Fruit fly (Drosophila melanogaster) whole organism, embryonic: Measurements from ENCODE around the gene CG14515.
A peak's percentile ranks its signal among the peaks of the same experiment; 100 is the strongest.

Experiments used
- Abd-B ChIP-seq: fragments of 200-800 bp; sonication (Bioruptor generic); optimal IDR thresholded peaks from 2 replicates; lab custom pipeline; 2018; ENCODE audit warnings: missing biosample characterization, mild to moderate bottlenecking, missing genetic modification characterization, moderate library complexity
- Antp ChIP-seq: fragments of 200-800 bp; sonication (Bioruptor generic); optimal IDR thresholded peaks from 3 replicates; lab custom pipeline; 2016; ENCODE audit warnings: missing biosample characterization, missing genetic modification characterization
- CG10979 ChIP-seq: fragments of 200-800 bp; sonication (Bioruptor generic); optimal IDR thresholded peaks from 2 replicates; lab custom pipeline; 2018; ENCODE audit warnings: missing biosample characterization, mild to moderate bottlenecking, missing genetic modification characterization, moderate library complexity
- CG11093 ChIP-seq: fragments of 200-800 bp; sonication (Bioruptor generic); IDR thresholded peaks from 3 replicates; pipeline ENCODE4 v1.3.6; 2022; ENCODE audit warnings: missing biosample characterization, missing genetic modification characterization
- CG12769 ChIP-seq: fragments of 200-800 bp; sonication (Bioruptor generic); optimal IDR thresholded peaks from 2 replicates; lab custom pipeline; 2019; ENCODE audit warnings: missing biosample characterization, mild to moderate bottlenecking, missing genetic modification characterization, moderate library complexity
- CG13775 ChIP-seq: fragments of 200-800 bp; sonication (Bioruptor generic); optimal IDR thresholded peaks from 3 replicates; lab custom pipeline; 2017; ENCODE audit warnings: missing biosample characterization, mild to moderate bottlenecking, missing genetic modification characterization
- CG1792 ChIP-seq: fragments of 200-800 bp; sonication (Bioruptor generic); optimal IDR thresholded peaks from 2 replicates; lab custom pipeline; 2016; ENCODE audit warnings: missing biosample characterization, missing genetic modification characterization
- CG18619 ChIP-seq: fragments of 200-800 bp; sonication (Bioruptor generic); optimal IDR thresholded peaks from 3 replicates; lab custom pipeline; 2017; ENCODE audit warnings: missing biosample characterization, mild to moderate bottlenecking, missing genetic modification characterization
- CG2889 ChIP-seq: fragments of 200-800 bp; sonication (Bioruptor generic); IDR thresholded peaks from 3 replicates; pipeline ENCODE4 v1.3.6; 2022; ENCODE audit warnings: missing biosample characterization, missing genetic modification characterization
- CG30403 ChIP-seq: fragments of 200-800 bp; sonication (Bioruptor generic); optimal IDR thresholded peaks from 3 replicates; lab custom pipeline; 2016; ENCODE audit warnings: missing biosample characterization, missing genetic modification characterization
- CG32767 ChIP-seq: fragments of 200-800 bp; sonication (Bioruptor generic); IDR thresholded peaks from 2 replicates; pipeline ENCODE4 v1.3.6; 2022; ENCODE audit warnings: missing biosample characterization, missing genetic modification characterization
- CG34224 ChIP-seq: fragments of 200-800 bp; sonication (Bioruptor generic); IDR thresholded peaks from 3 replicates; pipeline ENCODE4 v1.3.6; 2022; ENCODE audit warnings: missing biosample characterization, missing genetic modification characterization; ENCODE audit not compliant: partially characterized antibody
- CG3847 ChIP-seq: fragments of 200-800 bp; sonication (Bioruptor generic); IDR thresholded peaks from 2 replicates; pipeline ENCODE4 v1.3.6; 2022; ENCODE audit warnings: missing biosample characterization, missing genetic modification characterization
- CG6654 ChIP-seq: fragments of 200-800 bp; sonication (Bioruptor generic); optimal IDR thresholded peaks from 2 replicates; lab custom pipeline; 2017; ENCODE audit warnings: missing biosample characterization, mild to moderate bottlenecking, missing genetic modification characterization
- CG9876 ChIP-seq: fragments of 200-800 bp; sonication (Bioruptor generic); optimal IDR thresholded peaks from 2 replicates; lab custom pipeline; 2016; ENCODE audit warnings: missing biosample characterization, missing genetic modification characterization
- Chrac-16 ChIP-seq: fragments of 200-800 bp; sonication (Bioruptor generic); optimal IDR thresholded peaks from 3 replicates; lab custom pipeline; 2016; ENCODE audit warnings: missing biosample characterization, missing genetic modification characterization
- CkIIα-i1 ChIP-seq: fragments of 200-800 bp; sonication (Bioruptor generic); IDR thresholded peaks from 2 replicates; pipeline ENCODE4 v1.3.6; 2022; ENCODE audit warnings: missing biosample characterization, missing genetic modification characterization
- E2f1 ChIP-seq: fragments of 200-800 bp; sonication (Bioruptor generic); IDR thresholded peaks from 2 replicates; pipeline ENCODE4 v1.3.6; 2022; ENCODE audit warnings: missing biosample characterization, missing genetic modification characterization
- Eip74EF ChIP-seq, 2 experiments: fragments of 200-800 bp in 1 of 2; fragments of >200 bp in 1 of 2; sonication (Bioruptor generic) in 1 of 2; optimal IDR thresholded peaks; 2 replicates each; lab custom pipeline; 2017 to 2019; ENCODE audit warnings: missing biosample characterization in 2 of 2, missing genetic modification characterization in 2 of 2, mild to moderate bottlenecking in 1 of 2, moderate library complexity in 1 of 2
- Elba2 ChIP-seq: fragments of 200-800 bp; sonication (Bioruptor generic); optimal IDR thresholded peaks from 3 replicates; lab custom pipeline; 2016; ENCODE audit warnings: missing biosample characterization, missing genetic modification characterization
- GATAe ChIP-seq: fragments of 200-800 bp; sonication (Bioruptor generic); conservative IDR thresholded peaks from 2 replicates; pipeline ENCODE4 v1.3.6; 2022; ENCODE audit warnings: missing biosample characterization, missing genetic modification characterization
- HHEX ChIP-seq: fragments of 200-800 bp; sonication (Bioruptor generic); optimal IDR thresholded peaks from 3 replicates; lab custom pipeline; 2017; ENCODE audit warnings: missing biosample characterization, mild to moderate bottlenecking, missing genetic modification characterization, missing genetic modification reagents
- Hand ChIP-seq: fragments of 200-800 bp; sonication (Bioruptor generic); optimal IDR thresholded peaks from 2 replicates; lab custom pipeline; 2017; ENCODE audit warnings: mild to moderate bottlenecking, missing biosample characterization, missing genetic modification reagents, missing genetic modification characterization
- Hmx ChIP-seq: fragments of 200-800 bp; sonication (Bioruptor generic); optimal IDR thresholded peaks from 2 replicates; lab custom pipeline; 2016; ENCODE audit warnings: missing biosample characterization, missing genetic modification characterization
- Lpt ChIP-seq: fragments of >200 bp; optimal IDR thresholded peaks from 2 replicates; lab custom pipeline; 2018; ENCODE audit warnings: missing biosample characterization, missing genetic modification characterization
- Mrtf ChIP-seq: fragments of 200-800 bp; sonication (Bioruptor generic); IDR thresholded peaks from 3 replicates; pipeline ENCODE4 v1.3.6; 2022; ENCODE audit warnings: missing biosample characterization, missing genetic modification characterization
- Nf-YB ChIP-seq: fragments of 200-800 bp; sonication (Bioruptor generic); optimal IDR thresholded peaks from 3 replicates; lab custom pipeline; 2019; ENCODE audit warnings: missing biosample characterization, mild to moderate bottlenecking, missing genetic modification characterization, moderate library complexity
- Oli ChIP-seq: fragments of 200-800 bp; sonication (Bioruptor generic); optimal IDR thresholded peaks from 2 replicates; lab custom pipeline; 2018; ENCODE audit warnings: missing biosample characterization, mild to moderate bottlenecking, missing genetic modification characterization, moderate library complexity
- Pdp1 ChIP-seq, 2 experiments: fragments of 200-800 bp; sonication (Bioruptor generic); optimal IDR thresholded peaks; 3 replicates each; lab custom pipeline; 2016; ENCODE audit warnings: missing biosample characterization in 2 of 2, missing genetic modification characterization in 2 of 2, mild to moderate bottlenecking in 1 of 2, moderate library complexity in 1 of 2
- Rfx ChIP-seq: fragments of 200-800 bp; sonication (Bioruptor generic); IDR thresholded peaks from 2 replicates; pipeline ENCODE4 v1.3.6; 2022; ENCODE audit warnings: missing biosample characterization, missing genetic modification characterization
- Taf1 ChIP-seq: fragments of 200-800 bp; sonication (Bioruptor generic); IDR thresholded peaks from 2 replicates; pipeline ENCODE4 v1.3.6; 2022; ENCODE audit warnings: missing biosample characterization, missing genetic modification characterization
- Trl ChIP-seq, 3 experiments: fragments of >200 bp in 2 of 3; fragments of 200-800 bp in 1 of 3; sonication (Bioruptor generic) in 1 of 3; optimal IDR thresholded peaks; 2 replicates in 1 of 3; 3 replicates in 2 of 3; lab custom pipeline; 2016 to 2017; ENCODE audit warnings: missing biosample characterization in 1 of 3, missing genetic modification characterization in 1 of 3
- amos ChIP-seq: fragments of 200-800 bp; sonication (Bioruptor generic); IDR thresholded peaks from 2 replicates; pipeline ENCODE4 v1.3.6; 2022; ENCODE audit warnings: missing biosample characterization, missing genetic modification characterization; ENCODE audit not compliant: partially characterized antibody
- ato ChIP-seq: fragments of 200-800 bp; sonication (Bioruptor generic); IDR thresholded peaks from 2 replicates; pipeline ENCODE4 v1.3.6; 2022; ENCODE audit warnings: missing biosample characterization, missing genetic modification characterization; ENCODE audit not compliant: partially characterized antibody
- bsh ChIP-seq, 2 experiments: fragments of 200-800 bp; sonication (Bioruptor generic); optimal IDR thresholded peaks; 2 replicates each; lab custom pipeline; 2017 to 2018; ENCODE audit warnings: mild to moderate bottlenecking in 2 of 2, missing biosample characterization in 2 of 2, missing genetic modification characterization in 2 of 2, moderate library complexity in 1 of 2
- dimm ChIP-seq: fragments of 200-800 bp; sonication (Bioruptor generic); IDR thresholded peaks from 2 replicates; pipeline ENCODE4 v1.3.6; 2022; ENCODE audit warnings: missing biosample characterization, missing genetic modification characterization
- en ChIP-seq: fragments of 200-800 bp; sonication (Bioruptor generic); optimal IDR thresholded peaks from 2 replicates; lab custom pipeline; 2016; ENCODE audit warnings: missing biosample characterization, missing genetic modification characterization
- ewg ChIP-seq: fragments of 200-800 bp; sonication (Bioruptor generic); optimal IDR thresholded peaks from 3 replicates; lab custom pipeline; 2017; ENCODE audit warnings: mild to moderate bottlenecking, missing biosample characterization, missing genetic modification reagents, missing genetic modification characterization
- hth ChIP-seq: fragments of >200 bp; optimal IDR thresholded peaks from 2 replicates; lab custom pipeline; 2017; ENCODE audit warnings: inconsistent platforms
- inv ChIP-seq: fragments of 200-800 bp; sonication (Bioruptor generic); IDR thresholded peaks from 2 replicates; pipeline ENCODE4 v1.3.6; 2022; ENCODE audit warnings: missing biosample characterization, missing genetic modification characterization; ENCODE audit not compliant: partially characterized antibody
- klu ChIP-seq: fragments of 200-800 bp; sonication (Bioruptor generic); IDR thresholded peaks from 2 replicates; pipeline ENCODE4 v1.3.6; 2022; ENCODE audit warnings: missing biosample characterization, missing genetic modification characterization
- nerfin-1 ChIP-seq: fragments of 200-800 bp; sonication (Bioruptor generic); optimal IDR thresholded peaks from 3 replicates; lab custom pipeline; 2019; ENCODE audit warnings: missing biosample characterization, mild to moderate bottlenecking, missing genetic modification characterization, moderate library complexity
- oc ChIP-seq: fragments of 200-800 bp; sonication (Bioruptor generic); optimal IDR thresholded peaks from 2 replicates; lab custom pipeline; 2018; ENCODE audit warnings: missing biosample characterization, mild to moderate bottlenecking, missing genetic modification characterization, moderate library complexity
- tll ChIP-seq, 2 experiments: fragments of 200-800 bp in 1 of 2; fragments of >200 bp in 1 of 2; sonication (Bioruptor generic) in 1 of 2; optimal IDR thresholded peaks; 2 replicates each; lab custom pipeline; 2017 to 2019; ENCODE audit warnings: missing biosample characterization in 2 of 2, missing genetic modification characterization in 2 of 2, mild to moderate bottlenecking in 1 of 2, moderate library complexity in 1 of 2
- twi ChIP-seq: fragments of 200-800 bp; optimal IDR thresholded peaks from 2 replicates; lab custom pipeline; 2019; ENCODE audit warnings: missing biosample characterization, mild to moderate bottlenecking, missing genetic modification characterization, moderate library complexity

Gene CG14515

dm6 chr3R:29194957-29195356, 2.4 kb upstream of the CG14515 start, which contains the start of gene jus (continued):
- TF ChIP-seq Chrac-16 (GFP tag; lab: Kevin White, UChicago) (no peak), ewg (peak; percentile 76), CG1792 (GFP tag; lab: Kevin White, UChicago) (no peak), GATAe (GFP tag; lab: Robert Waterston, UW) (no peak), CG18619 (GFP tag; lab: Kevin White, UChicago) (peak; percentile 9), ato (GFP tag; lab: Robert Waterston, UW) (no peak), Abd-B (GFP tag; lab: Kevin White, UChicago) (no peak), Taf1 (GFP tag; lab: Robert Waterston, UW) (no peak), Nf-YB (GFP tag; lab: Kevin White, UChicago) (no peak), CkIIα-i1 (GFP tag; lab: Robert Waterston, UW) (no peak), CG10979 (tag; lab: Kevin White, UChicago) (no peak), twi (tag; lab: Kevin White, UChicago) (no peak), CG2889 (no peak), CG32767 (GFP tag; lab: Robert Waterston, UW) (no peak), en (GFP tag; lab: Kevin White, UChicago) (no peak)

- TF ChIP-seq oc (peak; percentile 82), Pdp1 (GFP tag; optimal IDR thresholded peaks at IDR 0.05; lab: Kevin White, UChicago) (peak in 1 of 2 experiments; percentile 82), HHEX (GFP tag; lab: Kevin White, UChicago) (no peak)
These were observed 943 bp downstream of the CG14515 start for dm6 chr3R:29198299-29198698.

- TF ChIP-seq klu (GFP tag; lab: Robert Waterston, UW) (no peak), Oli (no peak), Lpt (GFP tag; lab: Kevin White, UChicago) (no peak), CG12769 (tag; lab: Kevin White, UChicago) (no peak), inv (GFP tag; lab: Robert Waterston, UW) (no peak), CG9876 (GFP tag; lab: Kevin White, UChicago) (no peak), tll (GFP tag; optimal IDR thresholded peaks at IDR 0.05; lab: Kevin White, UChicago) (no peak), Rfx (GFP tag; lab: Robert Waterston, UW) (peak; percentile 35; the same call in 1 of the 2 replicates), CG13775 (GFP tag; lab: Kevin White, UChicago) (no peak), Antp (GFP tag; lab: Kevin White, UChicago) (no peak), CG34224 (GFP tag; lab: Robert Waterston, UW) (no peak), CG1792 (GFP tag; lab: Kevin White, UChicago) (no peak), Mrtf (GFP tag; lab: Robert Waterston, UW) (no peak), bsh (GFP tag; optimal IDR thresholded peaks at IDR 0.05; lab: Kevin White, UChicago) (peak in 1 of 2 experiments; percentile 47), E2f1 (GFP tag; lab: Robert Waterston, UW) (no peak), nerfin-1 (tag; lab: Kevin White, UChicago) (no peak), Hmx (no peak), CG3847 (GFP tag; lab: Robert Waterston, UW) (no peak), hth (lab: Kevin White, UChicago) (no peak), CG6654 (GFP tag; lab: Kevin White, UChicago) (no peak), Eip74EF (GFP tag; optimal IDR thresholded peaks at IDR 0.05; lab: Kevin White, UChicago) (no peak), Elba2 (GFP tag; lab: Kevin White, UChicago) (no peak), CG11093 (GFP tag; lab: Robert Waterston, UW) (no peak), amos (0 out of 2 replicates have a peak, but pooled peaks have one; percentile 17), CG30403 (no peak), CG32767 (GFP tag; lab: Robert Waterston, UW) (no peak), Trl (optimal IDR thresholded peaks at IDR 0.05; lab: Kevin White, UChicago) (no peak), Trl (GFP tag; optimal IDR thresholded peaks at IDR 0.05; lab: Kevin White, UChicago) (no peak), Hand (GFP tag; lab: Kevin White, UChicago) (no peak), dimm (GFP tag; lab: Robert Waterston, UW) (no peak)
These were observed 2.7 kb downstream of the CG14515 start, which contains the start of gene CG11899 for dm6 chr3R:29199807-29200693. Gene CG11899, plus strand, starts transcription at chr3R:29200454.
